Fruit fly (Drosophila melanogaster) whole organism, embryonic: ENCODE data around the gene CG1273.

Experiments
- CG17359 ChIP-seq: fragments of 200-800 bp; sonication (Bioruptor generic); optimal IDR thresholded peaks from 3 replicates; lab custom pipeline; 2018; ENCODE audit warnings: missing biosample characterization, mild to moderate bottlenecking, missing genetic modification characterization, moderate library complexity
- CG9215 ChIP-seq: fragments of 200-800 bp; sonication (Bioruptor generic); IDR thresholded peaks from 2 replicates; pipeline ENCODE4 v1.3.6; 2022; ENCODE audit warnings: missing biosample characterization, missing genetic modification characterization
- Dp ChIP-seq: fragments of 200-800 bp; sonication (Bioruptor generic); optimal IDR thresholded peaks from 2 replicates; lab custom pipeline; 2018; ENCODE audit warnings: missing biosample characterization, mild to moderate bottlenecking, missing genetic modification characterization, moderate library complexity
- crp ChIP-seq, 2 experiments: fragments of 200-800 bp; sonication (Bioruptor generic); optimal IDR thresholded peaks; 2 replicates in 1 of 2; 3 replicates in 1 of 2; lab custom pipeline; 2017; ENCODE audit warnings: missing biosample characterization in 2 of 2, missing genetic modification characterization in 2 of 2, mild to moderate bottlenecking in 1 of 2, moderate library complexity in 1 of 2
- gsb-n ChIP-seq: fragments of 200-800 bp; sonication (Bioruptor generic); optimal IDR thresholded peaks from 3 replicates; lab custom pipeline; 2018; ENCODE audit warnings: missing biosample characterization, mild to moderate bottlenecking, missing genetic modification characterization
- pzg ChIP-seq: fragments of 200-800 bp; sonication (Bioruptor generic); optimal IDR thresholded peaks from 3 replicates; lab custom pipeline; 2018; ENCODE audit warnings: missing biosample characterization, mild to moderate bottlenecking, missing genetic modification characterization, moderate library complexity

CG1273 gene

DNA sequence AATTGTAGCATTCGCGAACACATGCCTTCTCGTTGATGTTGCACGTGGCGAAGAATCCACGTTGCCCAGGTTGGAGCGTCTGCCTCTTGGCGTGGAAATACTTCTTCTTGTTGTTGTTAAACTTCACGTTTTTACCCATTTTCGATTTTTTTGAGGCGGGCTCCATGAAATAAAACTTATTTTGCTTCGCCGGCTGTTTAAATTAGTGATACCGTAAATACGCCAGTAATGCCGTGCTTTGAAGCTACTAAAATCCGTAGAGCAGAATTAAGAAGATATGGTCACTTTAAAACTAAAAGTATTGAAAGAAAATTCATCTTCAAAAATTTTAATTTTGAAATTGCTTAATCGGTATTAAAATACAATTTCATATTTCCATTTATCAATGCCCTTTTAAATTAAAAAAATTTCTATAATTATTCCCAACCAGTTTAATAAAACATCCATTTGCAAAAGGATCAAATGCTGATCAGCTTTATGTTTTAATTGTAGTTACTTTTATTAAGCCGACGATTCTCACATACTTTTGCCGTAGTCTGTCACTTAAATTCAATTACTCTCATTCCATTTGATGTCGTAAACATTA lies 58.6 kb downstream of the CG1273 start, which contains the start of gene CG15014 (continued):
- TF ChIP-seq CG9215: no peak
- no peak for TF ChIP-seq gsb-n (tag; lab: Kevin White, UChicago)
- TF ChIP-seq CG17359 (tag; lab: Kevin White, UChicago): no peak
- TF ChIP-seq crp (GFP tag; optimal IDR thresholded peaks at IDR 0.05; lab: Kevin White, UChicago): peak in 1 of 2 experiments; percentile 42
- peak; percentile 29 for TF ChIP-seq Dp (GFP tag; lab: Kevin White, UChicago)
- peak; percentile 49 for TF ChIP-seq pzg
